Worm (Caenorhabditis elegans): ENCODE results near the gene acl-13.

ce11 chrIV:12385061-12385460, 25.2 kb upstream of the acl-13 start, which contains the start of gene F28D1.6:
- TF ChIP-seq ref-1 (GFP tag; conservative IDR thresholded peaks at IDR 0.05) (no peak), T22C8.4 (GFP tag; IDR thresholded peaks at IDR 0.05) (no peak), flt-1 (GFP tag; IDR thresholded peaks at IDR 0.05) (no peak), ztf-29 (GFP tag; IDR thresholded peaks at IDR 0.05) (no peak), tab-1 (GFP tag; IDR thresholded peaks at IDR 0.05) (no peak), ztf-23 (GFP tag; IDR thresholded peaks at IDR 0.05) (no peak), med-1 (GFP tag; optimal IDR thresholded peaks at IDR 0.05; ENCODE audit: insufficient read depth) (no peak)

Measured in whole organism, midembryonic.